Worm (Caenorhabditis elegans) whole organism, L3 larva: ENCODE results near the gene let-92.

Experiments
- aly-2 ChIP-seq: fragments of 150-350 bp; optimal IDR thresholded peaks from 2 replicates; lab custom pipeline; 2014; ENCODE audit warnings: missing biosample characterization, missing genetic modification characterization
- elt-1 ChIP-seq: fragments of 150-350 bp; optimal IDR thresholded peaks from 2 replicates; lab custom pipeline; 2014; ENCODE audit warnings: missing biosample characterization, missing genetic modification characterization
- mml-1 ChIP-seq: fragments of 150-350 bp; sonication (generic microtip); optimal IDR thresholded peaks from 3 replicates; lab custom pipeline; 2014; ENCODE audit warnings: missing biosample characterization, missing genetic modification characterization
- nfya-1 ChIP-seq: sonication (generic microtip); optimal IDR thresholded peaks from 2 replicates; lab custom pipeline; 2017; ENCODE audit warnings: missing genetic modification characterization, mild to moderate bottlenecking, missing compliant biosample characterization, antibody characterized with exemption, moderate library complexity; ENCODE audit not compliant: insufficient read depth
- nhr-23 ChIP-seq: fragments of 150-350 bp; optimal IDR thresholded peaks from 2 replicates; lab custom pipeline; 2014; ENCODE audit warnings: missing biosample characterization, missing genetic modification reagents, missing genetic modification characterization
- nhr-25 ChIP-seq: sonication (generic microtip); optimal IDR thresholded peaks from 2 replicates; lab custom pipeline; 2017; ENCODE audit warnings: missing biosample characterization, missing genetic modification characterization
- nhr-43 ChIP-seq: sonication (generic microtip); optimal IDR thresholded peaks from 2 replicates; lab custom pipeline; 2016; ENCODE audit warnings: mild to moderate bottlenecking, missing genetic modification characterization, missing compliant biosample characterization; ENCODE audit not compliant: poor library complexity, severe bottlenecking
- nhr-76 ChIP-seq: fragments of 150-350 bp; sonication (generic microtip); optimal IDR thresholded peaks from 5 replicates; lab custom pipeline; 2014; ENCODE audit warnings: missing biosample characterization, missing genetic modification characterization
- sea-2 ChIP-seq: fragments of 150-350 bp; sonication (generic microtip); optimal IDR thresholded peaks from 4 replicates; lab custom pipeline; 2014; ENCODE audit warnings: missing biosample characterization, missing genetic modification reagents, missing genetic modification characterization
- snpc-4 ChIP-seq: fragments of 150-350 bp; optimal IDR thresholded peaks from 2 replicates; lab custom pipeline; 2014; ENCODE audit warnings: missing biosample characterization, missing genetic modification characterization

Gene let-92

DNA sequence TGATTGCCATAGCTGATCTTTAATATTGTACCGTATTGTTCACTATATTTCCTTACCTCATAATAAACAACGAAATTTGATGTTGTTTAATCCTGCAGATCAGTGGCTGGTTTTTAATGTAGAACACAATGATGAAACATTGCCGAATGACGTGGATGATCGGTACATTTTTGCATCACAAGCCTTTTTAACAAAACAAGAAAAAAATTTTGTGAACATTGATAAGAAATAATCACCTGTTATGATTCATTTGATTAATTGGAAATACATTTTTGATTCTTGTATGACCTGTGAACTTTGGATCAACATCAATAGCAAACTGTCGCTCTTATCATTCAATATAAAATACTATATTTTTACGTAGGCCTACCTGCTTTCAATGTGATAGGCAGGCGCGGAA lies 44.6 kb downstream of the let-92 start:
- peak; percentile 2 for TF ChIP-seq nfya-1 (tag; lab: Kevin White, UChicago)
- no peak for TF ChIP-seq elt-1 (tag; lab: Kevin White, UChicago)
- no peak for TF ChIP-seq nhr-76 (tag; lab: Kevin White, UChicago)
- TF ChIP-seq mml-1: no peak
- TF ChIP-seq nhr-43: peak; percentile 82
- peak; percentile 6 for TF ChIP-seq nhr-25 (tag; lab: Kevin White, UChicago)
- peak; percentile 20 for TF ChIP-seq nhr-23
- TF ChIP-seq snpc-4 (tag; lab: Kevin White, UChicago): no peak

DNA sequence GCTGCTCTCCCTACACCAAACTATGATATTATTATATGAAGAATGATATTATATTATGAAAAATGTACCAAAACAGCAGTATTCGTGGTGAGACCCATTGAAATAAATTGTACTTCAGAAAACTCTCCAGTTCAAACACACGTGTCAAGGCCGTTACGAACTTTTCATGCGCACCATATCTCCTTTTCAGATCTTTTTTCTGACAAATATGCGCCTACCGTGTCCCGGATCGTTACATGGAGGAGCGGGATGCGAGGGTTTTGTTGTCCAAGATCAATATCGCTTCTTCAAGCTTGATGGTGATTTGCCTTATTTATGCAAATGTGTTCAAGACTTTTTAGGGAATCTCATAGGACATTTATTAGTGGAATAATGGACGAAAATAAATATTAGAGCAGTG lies 45.4 kb downstream of the let-92 start:
- peak; percentile 61 for TF ChIP-seq nhr-43
- TF ChIP-seq sea-2 (GFP tag; lab: Kevin White, UChicago): no peak
- TF ChIP-seq elt-1 (tag; lab: Kevin White, UChicago): peak; percentile 70
- TF ChIP-seq, all 47 proteins: peak for 2

DNA sequence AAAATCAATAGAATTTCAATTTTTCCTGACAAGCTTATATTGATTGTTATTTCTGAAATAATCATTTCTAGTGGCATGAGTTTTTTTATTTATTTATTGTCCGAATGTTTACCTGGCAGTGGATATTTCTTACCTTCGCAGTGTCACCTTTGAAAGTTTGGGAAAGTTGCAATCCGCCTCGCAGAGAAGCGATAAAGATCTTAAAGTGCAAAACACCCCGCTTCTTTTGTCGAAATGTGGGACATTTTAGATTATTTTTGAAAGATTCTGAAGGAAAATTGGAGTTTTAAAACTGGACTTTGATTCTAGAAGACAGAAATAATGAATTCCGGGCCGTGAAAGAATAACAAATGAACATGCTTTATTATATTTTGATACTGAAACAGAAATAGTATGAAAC lies 50.5 kb downstream of the let-92 start:
- peak; percentile 24 for TF ChIP-seq elt-1 (tag; lab: Kevin White, UChicago)
- no peak for TF ChIP-seq aly-2 (tag; lab: Kevin White, UChicago)
- peak; percentile 49 for TF ChIP-seq nhr-23
